Worm (Caenorhabditis elegans) whole organism, L4 larva: ENCODE results near the gene F10E9.3.

Experiments
- F10B5.3 ChIP-seq: sonication (generic microtip); optimal IDR thresholded peaks from 2 replicates; lab custom pipeline; 2016; ENCODE audit warnings: mild to moderate bottlenecking, missing genetic modification characterization, missing compliant biosample characterization
- R02D3.7 ChIP-seq: fragments of 150-350 bp; sonication (generic microtip); optimal IDR thresholded peaks from 3 replicates; lab custom pipeline; 2014; ENCODE audit warnings: missing biosample characterization, missing genetic modification characterization
- Y105C5A.15 ChIP-seq: fragments of 200-800 bp; sonication (Bioruptor generic); IDR thresholded peaks from 2 replicates; pipeline ENCODE4 v1.3.6; 2022; ENCODE audit warnings: missing genetic modification characterization, missing compliant biosample characterization
- Y75B8A.6 ChIP-seq: fragments of 200-800 bp; sonication (Bioruptor generic); IDR thresholded peaks from 2 replicates; pipeline ENCODE4 v1.3.6; 2022; ENCODE audit warnings: missing genetic modification reagents, missing genetic modification characterization, missing compliant biosample characterization
- ZK546.5 ChIP-seq, 2 experiments: sonication (generic microtip); optimal IDR thresholded peaks; 2 replicates each; lab custom pipeline; 2017; ENCODE audit warnings: missing biosample characterization in 2 of 2, missing genetic modification characterization in 2 of 2
- arid-1 ChIP-seq: fragments of 200-800 bp; sonication (Bioruptor generic); conservative IDR thresholded peaks from 2 replicates; pipeline ENCODE4 v1.3.6; 2022; ENCODE audit warnings: missing genetic modification reagents, missing genetic modification characterization, missing compliant biosample characterization
- attf-4 ChIP-seq: sonication (generic microtip); optimal IDR thresholded peaks from 3 replicates; lab custom pipeline; 2017; ENCODE audit warnings: missing biosample characterization, missing genetic modification characterization
- ceh-20 ChIP-seq: fragments of 200-800 bp; sonication (Bioruptor generic); IDR thresholded peaks from 2 replicates; pipeline ENCODE4 v1.3.6; 2022; ENCODE audit warnings: missing genetic modification reagents, missing genetic modification characterization, missing compliant biosample characterization
- ceh-28 ChIP-seq: fragments of 150-350 bp; optimal IDR thresholded peaks from 2 replicates; lab custom pipeline; 2014; ENCODE audit warnings: missing biosample characterization, missing genetic modification reagents, missing genetic modification characterization
- ceh-62 ChIP-seq: sonication (generic microtip); optimal IDR thresholded peaks from 2 replicates; lab custom pipeline; 2017; ENCODE audit warnings: missing biosample characterization, missing genetic modification characterization
- ces-1 ChIP-seq: fragments of 150-350 bp; sonication (generic microtip); optimal IDR thresholded peaks from 4 replicates; lab custom pipeline; 2014; ENCODE audit warnings: missing biosample characterization, missing genetic modification reagents, missing genetic modification characterization
- cey-2 ChIP-seq: sonication (generic microtip); optimal IDR thresholded peaks from 3 replicates; lab custom pipeline; 2017; ENCODE audit warnings: missing genetic modification characterization, mild to moderate bottlenecking, missing compliant biosample characterization, antibody characterized with exemption, borderline replicate concordance; ENCODE audit not compliant: insufficient read depth
- daf-12 ChIP-seq: fragments of 150-350 bp; optimal IDR thresholded peaks from 2 replicates; lab custom pipeline; 2014; ENCODE audit warnings: missing biosample characterization, missing genetic modification reagents, missing genetic modification characterization
- daf-19 ChIP-seq: fragments of 200-800 bp; sonication (Bioruptor generic); conservative IDR thresholded peaks from 2 replicates; pipeline ENCODE4 v1.3.6; 2022; ENCODE audit warnings: missing genetic modification characterization, missing compliant biosample characterization
- dmd-6 ChIP-seq: fragments of 200-800 bp; sonication (Bioruptor generic); IDR thresholded peaks from 2 replicates; pipeline ENCODE4 v1.3.6; 2022; ENCODE audit warnings: missing genetic modification reagents, missing genetic modification characterization, missing compliant biosample characterization
- dmd-9 ChIP-seq: fragments of 200-800 bp; sonication (Bioruptor generic); IDR thresholded peaks from 2 replicates; pipeline ENCODE4 v1.3.6; 2022; ENCODE audit warnings: missing genetic modification reagents, missing genetic modification characterization, missing compliant biosample characterization
- dpl-1 ChIP-seq: fragments of 150-350 bp; optimal IDR thresholded peaks from 2 replicates; lab custom pipeline; 2014; ENCODE audit warnings: missing biosample characterization, missing genetic modification reagents, missing genetic modification characterization
- duxl-1 ChIP-seq: sonication (generic microtip); optimal IDR thresholded peaks from 2 replicates; lab custom pipeline; 2016; ENCODE audit warnings: mild to moderate bottlenecking, missing genetic modification characterization, moderate library complexity, missing compliant biosample characterization; ENCODE audit not compliant: poor library complexity
- dve-1 ChIP-seq: sonication (generic microtip); optimal IDR thresholded peaks from 2 replicates; lab custom pipeline; 2017; ENCODE audit warnings: antibody characterized with exemption, mild to moderate bottlenecking, missing genetic modification characterization, missing compliant biosample characterization; ENCODE audit not compliant: insufficient read depth
- fos-1 ChIP-seq: fragments of 150-350 bp; optimal IDR thresholded peaks from 2 replicates; lab custom pipeline; 2014; ENCODE audit warnings: missing biosample characterization, missing genetic modification characterization
- hlh-11 ChIP-seq: fragments of 200-800 bp; sonication (Bioruptor generic); optimal IDR thresholded peaks from 2 replicates; lab custom pipeline; 2018; ENCODE audit warnings: mild to moderate bottlenecking, missing genetic modification characterization, missing compliant biosample characterization
- lin-1 ChIP-seq: fragments of 200-800 bp; sonication (Bioruptor generic); IDR thresholded peaks from 2 replicates; pipeline ENCODE4 v1.3.6; 2022; ENCODE audit warnings: missing genetic modification reagents, missing genetic modification characterization, missing compliant biosample characterization
- lin-15B ChIP-seq: fragments of 150-350 bp; sonication (generic microtip); optimal IDR thresholded peaks from 3 replicates; lab custom pipeline; 2014; ENCODE audit warnings: missing biosample characterization, missing genetic modification characterization
- lin-38 ChIP-seq: fragments of 200-800 bp; sonication (Bioruptor generic); IDR thresholded peaks from 2 replicates; pipeline ENCODE4 v1.3.6; 2022; ENCODE audit warnings: missing genetic modification reagents, missing genetic modification characterization, missing compliant biosample characterization
- lir-3 ChIP-seq: sonication (generic microtip); optimal IDR thresholded peaks from 2 replicates; lab custom pipeline; 2016; ENCODE audit warnings: mild to moderate bottlenecking, missing genetic modification characterization, missing compliant biosample characterization
- lsy-2 ChIP-seq, 2 experiments: fragments of 150-350 bp in 1 of 2; sonication (generic microtip) in 1 of 2; optimal IDR thresholded peaks; 2 replicates each; lab custom pipeline; 2014 to 2017; ENCODE audit warnings: missing biosample characterization in 2 of 2, missing genetic modification characterization in 2 of 2
- madf-5 ChIP-seq, 2 experiments: fragments of 200-800 bp; sonication (Bioruptor generic); IDR thresholded peaks; 2 replicates each; pipeline ENCODE4 v1.3.6; 2022; ENCODE audit warnings: missing compliant biosample characterization in 2 of 2, missing genetic modification characterization in 2 of 2
- madf-9 ChIP-seq: fragments of 200-800 bp; sonication (Bioruptor generic); conservative IDR thresholded peaks from 2 replicates; pipeline ENCODE4 v1.3.6; 2022; ENCODE audit warnings: missing genetic modification reagents, missing genetic modification characterization, missing compliant biosample characterization
- mdt-29 ChIP-seq: fragments of 200-800 bp; sonication (Bioruptor generic); IDR thresholded peaks from 2 replicates; pipeline ENCODE4 v1.3.6; 2022; ENCODE audit warnings: missing genetic modification reagents, missing genetic modification characterization, missing compliant biosample characterization
- mep-1 ChIP-seq: fragments of 150-350 bp; sonication (generic microtip); optimal IDR thresholded peaks from 3 replicates; lab custom pipeline; 2014; ENCODE audit warnings: missing biosample characterization, missing genetic modification characterization
- nhr-10 ChIP-seq: fragments of 150-350 bp; optimal IDR thresholded peaks from 2 replicates; lab custom pipeline; 2014; ENCODE audit warnings: missing biosample characterization, missing genetic modification characterization
- nhr-102 ChIP-seq: sonication (generic microtip); optimal IDR thresholded peaks from 2 replicates; lab custom pipeline; 2016; ENCODE audit warnings: mild to moderate bottlenecking, missing genetic modification characterization, moderate library complexity, missing compliant biosample characterization
- nhr-237 ChIP-seq: sonication (generic microtip); optimal IDR thresholded peaks from 2 replicates; lab custom pipeline; 2017; ENCODE audit warnings: missing biosample characterization, missing genetic modification characterization
- nhr-28 ChIP-seq: fragments of 150-350 bp; optimal IDR thresholded peaks from 2 replicates; lab custom pipeline; 2014; ENCODE audit warnings: missing biosample characterization, missing genetic modification characterization
- nhr-6 ChIP-seq: fragments of 150-350 bp; optimal IDR thresholded peaks from 2 replicates; lab custom pipeline; 2014; ENCODE audit warnings: missing biosample characterization, missing genetic modification characterization
- nhr-76 ChIP-seq: fragments of 150-350 bp; optimal IDR thresholded peaks from 2 replicates; lab custom pipeline; 2014; ENCODE audit warnings: missing biosample characterization, missing genetic modification characterization
- nhr-77 ChIP-seq: fragments of 150-350 bp; optimal IDR thresholded peaks from 2 replicates; lab custom pipeline; 2014; ENCODE audit warnings: missing biosample characterization, missing genetic modification characterization
- php-3 ChIP-seq: fragments of 200-800 bp; sonication (Bioruptor generic); IDR thresholded peaks from 2 replicates; pipeline ENCODE4 v1.3.6; 2022; ENCODE audit warnings: missing genetic modification reagents, missing genetic modification characterization, missing compliant biosample characterization
- snpc-1.2 ChIP-seq: fragments of 200-800 bp; sonication (Bioruptor generic); IDR thresholded peaks from 2 replicates; pipeline ENCODE4 v1.3.6; 2022; ENCODE audit warnings: missing genetic modification reagents, missing genetic modification characterization, missing compliant biosample characterization
- snpc-4 ChIP-seq: fragments of 150-350 bp; optimal IDR thresholded peaks from 2 replicates; lab custom pipeline; 2014; ENCODE audit warnings: missing biosample characterization, missing genetic modification characterization
- spr-3 ChIP-seq: fragments of 200-800 bp; sonication (Bioruptor generic); optimal IDR thresholded peaks from 2 replicates; lab custom pipeline; 2018; ENCODE audit warnings: mild to moderate bottlenecking, missing genetic modification characterization, missing compliant biosample characterization
- tag-97 ChIP-seq: fragments of 200-800 bp; sonication (Bioruptor generic); IDR thresholded peaks from 2 replicates; pipeline ENCODE4 v1.3.6; 2022; ENCODE audit warnings: missing genetic modification characterization, missing compliant biosample characterization
- tra-1 ChIP-seq: fragments of 200-800 bp; sonication (Bioruptor generic); IDR thresholded peaks from 2 replicates; pipeline ENCODE4 v1.3.6; 2022; ENCODE audit warnings: missing genetic modification reagents, missing genetic modification characterization, missing compliant biosample characterization
- unc-39 ChIP-seq: sonication (generic microtip); optimal IDR thresholded peaks from 2 replicates; lab custom pipeline; 2017; ENCODE audit warnings: missing biosample characterization, missing genetic modification characterization
- unc-62 ChIP-seq, 3 experiments: fragments of 150-350 bp in 1 of 3; sonication (generic microtip); optimal IDR thresholded peaks in 2 of 3; peaks in 1 of 3; 1 replicate in 1 of 3; 2 replicates in 2 of 3; lab custom pipeline; 2014 to 2017; ENCODE audit warnings: missing biosample characterization in 3 of 3, missing genetic modification characterization in 3 of 3, missing genetic modification reagents in 3 of 3, missing genotype in 1 of 3
- vab-7 ChIP-seq: fragments of 200-800 bp; sonication (Bioruptor generic); IDR thresholded peaks from 2 replicates; pipeline ENCODE4 v1.3.6; 2022; ENCODE audit warnings: missing genetic modification reagents, missing genetic modification characterization, missing compliant biosample characterization
- zfp-2 ChIP-seq: sonication (generic microtip); optimal IDR thresholded peaks from 2 replicates; lab custom pipeline; 2016; ENCODE audit warnings: mild to moderate bottlenecking, missing genetic modification characterization, missing compliant biosample characterization
- zfp-3 ChIP-seq: fragments of 200-800 bp; sonication (Bioruptor generic); conservative IDR thresholded peaks from 2 replicates; pipeline ENCODE4 v1.3.6; 2022; ENCODE audit warnings: missing genetic modification reagents, missing genetic modification characterization, missing compliant biosample characterization
- zip-2 ChIP-seq: fragments of 150-350 bp; optimal IDR thresholded peaks from 2 replicates; lab custom pipeline; 2014; ENCODE audit warnings: missing biosample characterization, missing genetic modification characterization
- ztf-7 ChIP-seq: fragments of 150-350 bp; optimal IDR thresholded peaks from 2 replicates; lab custom pipeline; 2014; ENCODE audit warnings: missing biosample characterization, missing genetic modification characterization

Gene F10E9.3

ce11 chrIII:8356407-8356881 is 45.6 kb downstream of the F10E9.3 start (continued):
- TF ChIP-seq nhr-237 (tag; lab: Kevin White, UChicago) (no peak), tag-97 (GFP tag; lab: Robert Waterston, UW) (no peak), snpc-1.2 (GFP tag; lab: Robert Waterston, UW) (no peak), Y75B8A.6 (GFP tag; lab: Robert Waterston, UW) (no peak), nhr-28 (tag; lab: Kevin White, UChicago) (peak; percentile 66), nhr-76 (tag; lab: Kevin White, UChicago) (no peak), vab-7 (no peak), ceh-62 (tag; lab: Kevin White, UChicago) (no peak), nhr-77 (peak; percentile 58), tra-1 (GFP tag; lab: Robert Waterston, UW) (0 out of 2 replicates have a peak, but pooled peaks have one; percentile 17), ces-1 (GFP tag; lab: Kevin White, UChicago) (peak; percentile 64), arid-1 (GFP tag; lab: Robert Waterston, UW) (peak; percentile 27; the same call in 1 of the 2 replicates), hlh-11 (peak; percentile 83), madf-5 (GFP tag; IDR thresholded peaks at IDR 0.05; lab: Robert Waterston, UW) (no peak), lin-15B (tag; lab: Kevin White, UChicago) (no peak)

ce11 chrIII:8358213-8358672 is 47.4 kb downstream of the F10E9.3 start, which contains the start of the genes R05D3.8 and rfp-1:
TSS of gene R05D3.8 (minus strand) at chrIII:8358327.
TSS of gene rfp-1 (plus strand) at chrIII:8358622.
- TF ChIP-seq R02D3.7 (tag; lab: Kevin White, UChicago) (peak; percentile 97), spr-3 (GFP tag; lab: Kevin White, UChicago) (no peak), php-3 (GFP tag; lab: Robert Waterston, UW) (no peak), mdt-29 (GFP tag; lab: Robert Waterston, UW) (no peak), dmd-6 (GFP tag; lab: Robert Waterston, UW) (peak; percentile 40), mep-1 (tag; lab: Kevin White, UChicago) (peak; percentile 87), nhr-102 (tag; lab: Kevin White, UChicago) (no peak), daf-19 (GFP tag; lab: Robert Waterston, UW) (no peak), snpc-4 (no peak), madf-9 (no peak), unc-62 (GFP tag; optimal IDR thresholded peaks at IDR 0.05 in 1 of 2; lab: Kevin White, UChicago) (peak in 1 of 2 experiments; percentile 99), unc-62 (tag; optimal IDR thresholded peaks at IDR 0.05; lab: Kevin White, UChicago) (no peak), ceh-28 (tag; lab: Kevin White, UChicago) (no peak), lir-3 (tag; lab: Kevin White, UChicago) (no peak), duxl-1 (tag; lab: Kevin White, UChicago) (peak; percentile 6), zfp-3 (GFP tag; lab: Robert Waterston, UW) (no peak), lsy-2 (tag; optimal IDR thresholded peaks at IDR 0.05; lab: Kevin White, UChicago) (peak; percentile 97 to 99), dpl-1 (peak; percentile 87), nhr-10 (no peak), dve-1 (tag; lab: Kevin White, UChicago) (peak; percentile 90), daf-12 (tag; lab: Kevin White, UChicago) (no peak), ztf-7 (no peak), lin-38 (GFP tag; lab: Robert Waterston, UW) (peak; percentile 65), attf-4 (no peak), ces-1 (GFP tag; lab: Kevin White, UChicago) (no peak), ZK546.5 (tag; optimal IDR thresholded peaks at IDR 0.05; lab: Kevin White, UChicago) (peak in 1 of 2 experiments; percentile 19), cey-2 (tag; lab: Kevin White, UChicago) (no peak), fos-1 (tag; lab: Kevin White, UChicago) (no peak), Y105C5A.15 (GFP tag; lab: Robert Waterston, UW) (no peak), F10B5.3 (tag; lab: Kevin White, UChicago) (no peak), zfp-2 (no peak), zip-2 (tag; lab: Kevin White, UChicago) (no peak), nhr-77 (peak; percentile 91), dmd-9 (GFP tag; lab: Robert Waterston, UW) (no peak), nhr-6 (tag; lab: Kevin White, UChicago) (peak; percentile 88), unc-39 (no peak), lin-1 (GFP tag; lab: Robert Waterston, UW) (0 out of 2 replicates have a peak, but pooled peaks have one; percentile 27), ceh-20 (GFP tag; lab: Robert Waterston, UW) (no peak; the same call in 1 of the 2 replicates)
